Worm (Caenorhabditis elegans): Measurements from ENCODE around the gene npax-3.

Gene npax-3

DNA sequence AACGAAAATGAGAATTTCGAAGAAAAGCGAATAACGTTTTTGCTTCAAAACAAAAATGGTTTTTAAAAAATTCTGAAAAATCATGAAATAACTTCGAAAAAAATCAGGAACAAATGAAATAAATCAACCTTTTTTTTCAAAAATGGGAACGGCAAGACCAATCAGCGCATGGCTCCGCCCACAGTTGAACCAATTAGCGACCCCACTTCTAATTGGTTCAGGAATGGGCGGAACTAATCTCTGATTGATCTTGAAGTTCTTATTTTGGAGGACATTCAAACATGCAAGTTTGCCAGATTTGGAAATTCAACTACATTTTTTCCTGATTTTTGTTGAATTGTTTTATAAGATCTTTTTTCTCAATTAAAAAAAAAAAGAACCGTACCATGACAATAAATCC, 28.0 kb upstream of the npax-3 start:
- TF ChIP-seq med-1 (GFP tag; optimal IDR thresholded peaks at IDR 0.05; ENCODE audit: insufficient read depth) (no peak), cog-1 (tag; optimal IDR thresholded peaks at IDR 0.05) (no peak), klf-2 (GFP tag; conservative IDR thresholded peaks at IDR 0.05) (no peak), tab-1 (GFP tag; IDR thresholded peaks at IDR 0.05) (no peak), T22C8.4 (GFP tag; IDR thresholded peaks at IDR 0.05) (no peak), ztf-23 (GFP tag; IDR thresholded peaks at IDR 0.05) (no peak), ztf-29 (GFP tag; IDR thresholded peaks at IDR 0.05) (no peak), flt-1 (GFP tag; IDR thresholded peaks at IDR 0.05) (no peak), ref-1 (GFP tag; conservative IDR thresholded peaks at IDR 0.05) (no peak)

ce11 chrIV:10855049-10855448, 27.1 kb upstream of the npax-3 start, which contains the start of gene T11G6.3:
Gene T11G6.3 (minus strand): TSS chrIV:10855237.
- no peak for TF ChIP-seq cog-1 (tag; optimal IDR thresholded peaks at IDR 0.05)
- no peak for TF ChIP-seq klf-2 (GFP tag; conservative IDR thresholded peaks at IDR 0.05)
- TF ChIP-seq ztf-29 (GFP tag; IDR thresholded peaks at IDR 0.05): no peak
- no peak for TF ChIP-seq ref-1 (GFP tag; conservative IDR thresholded peaks at IDR 0.05)
- TF ChIP-seq med-1 (GFP tag; optimal IDR thresholded peaks at IDR 0.05; ENCODE audit: insufficient read depth): no peak
- TF ChIP-seq flt-1 (GFP tag; IDR thresholded peaks at IDR 0.05): no peak
- no peak for TF ChIP-seq tab-1 (GFP tag; IDR thresholded peaks at IDR 0.05)
- TF ChIP-seq T22C8.4 (GFP tag; IDR thresholded peaks at IDR 0.05): no peak
- no peak for TF ChIP-seq ztf-23 (GFP tag; IDR thresholded peaks at IDR 0.05)

ce11 chrIV:10854042-10854441, 26.1 kb upstream of the npax-3 start:
- TF ChIP-seq ref-1 (GFP tag; conservative IDR thresholded peaks at IDR 0.05): no peak
- TF ChIP-seq flt-1 (GFP tag; IDR thresholded peaks at IDR 0.05): no peak
- TF ChIP-seq T22C8.4 (GFP tag; IDR thresholded peaks at IDR 0.05): no peak

ce11 chrIV:10852403-10852802, 24.5 kb upstream of the npax-3 start:
- TF ChIP-seq T22C8.4 (GFP tag; IDR thresholded peaks at IDR 0.05) (no peak), ztf-23 (GFP tag; IDR thresholded peaks at IDR 0.05) (no peak), ref-1 (GFP tag; conservative IDR thresholded peaks at IDR 0.05) (no peak), klf-2 (GFP tag; conservative IDR thresholded peaks at IDR 0.05) (no peak), flt-1 (GFP tag; IDR thresholded peaks at IDR 0.05) (no peak), cog-1 (tag; optimal IDR thresholded peaks at IDR 0.05) (no peak), tab-1 (GFP tag; IDR thresholded peaks at IDR 0.05) (no peak), med-1 (GFP tag; optimal IDR thresholded peaks at IDR 0.05; ENCODE audit: insufficient read depth) (no peak), ztf-29 (GFP tag; IDR thresholded peaks at IDR 0.05) (no peak)

ce11 chrIV:10851833-10852232, 23.9 kb upstream of the npax-3 start, which contains the start of gene T11G6.4:
Gene T11G6.4 (minus strand): TSS chrIV:10851933.
- TF ChIP-seq ztf-29 (GFP tag; IDR thresholded peaks at IDR 0.05): no peak
- TF ChIP-seq tab-1 (GFP tag; IDR thresholded peaks at IDR 0.05): no peak
- TF ChIP-seq ref-1 (GFP tag; conservative IDR thresholded peaks at IDR 0.05): no peak
- TF ChIP-seq T22C8.4 (GFP tag; IDR thresholded peaks at IDR 0.05): no peak
- no peak for TF ChIP-seq cog-1 (tag; optimal IDR thresholded peaks at IDR 0.05)
- TF ChIP-seq klf-2 (GFP tag; conservative IDR thresholded peaks at IDR 0.05): no peak
- TF ChIP-seq flt-1 (GFP tag; IDR thresholded peaks at IDR 0.05): no peak
- TF ChIP-seq ztf-23 (GFP tag; IDR thresholded peaks at IDR 0.05): no peak
- TF ChIP-seq med-1 (GFP tag; optimal IDR thresholded peaks at IDR 0.05; ENCODE audit: insufficient read depth): no peak

DNA sequence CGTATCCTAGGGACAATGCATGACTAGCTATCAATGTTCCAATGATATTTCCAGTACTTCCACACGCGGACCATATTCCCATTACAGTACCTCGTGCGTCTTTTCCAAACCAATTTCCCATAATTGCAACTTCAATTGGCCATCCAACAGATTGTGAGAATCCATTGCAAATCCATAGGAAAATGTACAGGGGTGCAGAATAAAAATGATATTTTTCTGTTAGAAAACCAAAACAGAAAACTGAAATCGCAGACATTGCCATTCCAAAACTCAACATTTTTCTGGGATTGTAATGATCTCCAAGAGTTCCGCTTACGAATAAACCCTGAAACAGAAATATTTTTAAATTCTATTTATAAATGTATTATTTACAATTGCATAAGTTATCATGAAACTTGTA, 23.2 kb upstream of the npax-3 start:
- TF ChIP-seq T22C8.4 (GFP tag; IDR thresholded peaks at IDR 0.05) (no peak), tab-1 (GFP tag; IDR thresholded peaks at IDR 0.05) (no peak), klf-2 (GFP tag; conservative IDR thresholded peaks at IDR 0.05) (no peak), ztf-29 (GFP tag; IDR thresholded peaks at IDR 0.05) (no peak)

DNA sequence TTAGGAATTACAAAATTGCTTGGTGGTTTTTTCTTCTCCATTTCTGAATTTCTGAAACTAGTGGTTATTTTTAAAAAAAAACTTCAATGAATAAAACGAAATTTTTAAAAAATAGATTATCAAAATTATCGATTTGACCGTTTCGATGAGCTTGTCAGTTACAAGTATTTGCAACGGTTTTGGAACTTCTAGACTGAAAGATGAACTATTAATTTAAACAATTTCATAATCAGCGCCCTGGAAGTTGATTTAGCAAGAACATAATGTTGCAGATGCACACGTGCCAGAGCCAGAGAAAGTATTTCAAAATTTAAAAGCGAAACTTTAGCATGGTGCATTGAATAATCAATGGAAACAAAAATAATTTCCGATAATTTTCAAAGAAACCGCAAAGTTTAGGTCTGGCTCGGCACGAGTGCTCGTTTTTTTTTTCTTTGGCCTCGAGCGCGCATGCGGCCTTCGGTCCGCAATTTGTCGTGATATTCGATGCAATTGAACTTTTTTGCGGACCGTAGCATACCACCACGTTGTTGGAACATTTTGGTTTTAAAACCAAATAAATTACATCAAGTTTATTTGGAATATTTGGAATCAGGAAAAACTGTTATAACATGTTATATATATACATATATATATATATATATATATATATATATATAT, 14.9 kb upstream of the npax-3 start, which contains the start of gene T11G6.5:
T11G6.5 (minus strand) TSS at position 51 of the 660 bp plus-strand sequence.
- TF ChIP-seq T22C8.4 (GFP tag; IDR thresholded peaks at IDR 0.05): no peak
- TF ChIP-seq ztf-23 (GFP tag; IDR thresholded peaks at IDR 0.05): no peak
- no peak for TF ChIP-seq tab-1 (GFP tag; IDR thresholded peaks at IDR 0.05)
- TF ChIP-seq med-1 (GFP tag; optimal IDR thresholded peaks at IDR 0.05; ENCODE audit: insufficient read depth): no peak
- TF ChIP-seq klf-2 (GFP tag; conservative IDR thresholded peaks at IDR 0.05): no peak
- TF ChIP-seq ref-1 (GFP tag; conservative IDR thresholded peaks at IDR 0.05): no peak
- TF ChIP-seq flt-1 (GFP tag; IDR thresholded peaks at IDR 0.05): no peak
- TF ChIP-seq cog-1 (tag; optimal IDR thresholded peaks at IDR 0.05): no peak
- TF ChIP-seq ztf-29 (GFP tag; IDR thresholded peaks at IDR 0.05): no peak

DNA sequence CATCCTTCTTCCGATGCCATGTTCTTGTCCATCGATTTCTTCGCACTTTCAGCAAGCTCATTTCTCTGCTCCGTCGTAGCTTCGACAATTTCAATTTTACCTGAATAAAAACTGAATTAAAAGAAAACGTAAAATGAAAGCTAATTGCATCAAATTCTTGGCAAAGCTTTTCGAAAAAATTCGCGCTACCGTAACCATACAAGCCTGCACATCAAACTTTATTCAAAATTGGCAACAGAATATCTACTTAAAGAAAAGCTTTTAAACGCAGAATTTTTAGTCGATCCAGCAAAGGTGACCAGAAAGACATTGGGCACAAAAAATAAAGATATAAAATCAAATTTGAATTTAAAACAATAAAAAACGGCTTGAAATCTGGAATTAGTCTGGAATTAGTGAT, 14.3 kb upstream of the npax-3 start:
- TF ChIP-seq flt-1 (GFP tag; IDR thresholded peaks at IDR 0.05) (no peak), ztf-29 (GFP tag; IDR thresholded peaks at IDR 0.05) (no peak), ztf-23 (GFP tag; IDR thresholded peaks at IDR 0.05) (no peak), tab-1 (GFP tag; IDR thresholded peaks at IDR 0.05) (no peak), T22C8.4 (GFP tag; IDR thresholded peaks at IDR 0.05) (no peak), med-1 (GFP tag; optimal IDR thresholded peaks at IDR 0.05; ENCODE audit: insufficient read depth) (no peak)

DNA sequence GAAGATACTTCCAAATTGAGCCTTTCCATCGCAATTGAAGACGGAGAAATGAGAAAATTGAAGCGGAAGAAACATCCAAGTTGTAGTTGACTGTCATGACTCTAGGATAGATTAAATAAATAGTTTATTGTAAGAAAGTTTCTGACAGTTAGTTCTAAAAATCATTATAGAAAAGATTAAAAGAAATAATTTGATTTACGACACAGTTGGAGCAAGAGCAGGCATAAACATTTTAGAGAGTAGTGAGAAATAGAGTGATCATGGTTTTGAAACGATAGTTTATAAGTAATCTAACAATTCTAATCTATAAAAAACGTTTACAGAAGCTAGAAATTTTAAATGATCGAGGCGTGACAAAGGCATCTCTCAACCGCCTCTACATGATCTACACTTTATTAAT, 4.2 kb upstream of the npax-3 start, which contains the start of gene best-15:
best-15 (minus strand) TSS at position 101 of the 400 bp plus-strand sequence.
- TF ChIP-seq T22C8.4 (GFP tag; IDR thresholded peaks at IDR 0.05): no peak
- TF ChIP-seq ztf-23 (GFP tag; IDR thresholded peaks at IDR 0.05): no peak
- TF ChIP-seq flt-1 (GFP tag; IDR thresholded peaks at IDR 0.05): no peak
- TF ChIP-seq ztf-29 (GFP tag; IDR thresholded peaks at IDR 0.05): no peak
- TF ChIP-seq tab-1 (GFP tag; IDR thresholded peaks at IDR 0.05): no peak
- no peak for TF ChIP-seq cog-1 (tag; optimal IDR thresholded peaks at IDR 0.05)
- no peak for TF ChIP-seq med-1 (GFP tag; optimal IDR thresholded peaks at IDR 0.05; ENCODE audit: insufficient read depth)
- TF ChIP-seq ref-1 (GFP tag; conservative IDR thresholded peaks at IDR 0.05): no peak
- no peak for TF ChIP-seq klf-2 (GFP tag; conservative IDR thresholded peaks at IDR 0.05)

ce11 chrIV:10826029-10826428, 1.9 kb downstream of the npax-3 start:
- TF ChIP-seq klf-2 (GFP tag; conservative IDR thresholded peaks at IDR 0.05) (no peak), med-1 (GFP tag; optimal IDR thresholded peaks at IDR 0.05; ENCODE audit: insufficient read depth) (no peak), ztf-23 (GFP tag; IDR thresholded peaks at IDR 0.05) (no peak), flt-1 (GFP tag; IDR thresholded peaks at IDR 0.05) (no peak), cog-1 (tag; optimal IDR thresholded peaks at IDR 0.05) (no peak), T22C8.4 (GFP tag; IDR thresholded peaks at IDR 0.05) (no peak), ztf-29 (GFP tag; IDR thresholded peaks at IDR 0.05) (no peak), ref-1 (GFP tag; conservative IDR thresholded peaks at IDR 0.05) (no peak), tab-1 (GFP tag; IDR thresholded peaks at IDR 0.05) (no peak)
